Fruit fly (Drosophila melanogaster) whole organism, larva: Measurements from ENCODE around the gene CG33784.

ENCODE experiments used
- noc ChIP-seq: fragments of 200-800 bp; sonication (Bioruptor generic); optimal IDR thresholded peaks from 3 replicates; lab custom pipeline; 2019; ENCODE audit warnings: missing biosample characterization, mild to moderate bottlenecking, missing genetic modification characterization, moderate library complexity

CG33784 gene

dm6 chr3R:10091513-10091912, 23.8 kb downstream of the CG33784 start:
- no peak for TF ChIP-seq noc (tag; lab: Kevin White, UChicago)

DNA sequence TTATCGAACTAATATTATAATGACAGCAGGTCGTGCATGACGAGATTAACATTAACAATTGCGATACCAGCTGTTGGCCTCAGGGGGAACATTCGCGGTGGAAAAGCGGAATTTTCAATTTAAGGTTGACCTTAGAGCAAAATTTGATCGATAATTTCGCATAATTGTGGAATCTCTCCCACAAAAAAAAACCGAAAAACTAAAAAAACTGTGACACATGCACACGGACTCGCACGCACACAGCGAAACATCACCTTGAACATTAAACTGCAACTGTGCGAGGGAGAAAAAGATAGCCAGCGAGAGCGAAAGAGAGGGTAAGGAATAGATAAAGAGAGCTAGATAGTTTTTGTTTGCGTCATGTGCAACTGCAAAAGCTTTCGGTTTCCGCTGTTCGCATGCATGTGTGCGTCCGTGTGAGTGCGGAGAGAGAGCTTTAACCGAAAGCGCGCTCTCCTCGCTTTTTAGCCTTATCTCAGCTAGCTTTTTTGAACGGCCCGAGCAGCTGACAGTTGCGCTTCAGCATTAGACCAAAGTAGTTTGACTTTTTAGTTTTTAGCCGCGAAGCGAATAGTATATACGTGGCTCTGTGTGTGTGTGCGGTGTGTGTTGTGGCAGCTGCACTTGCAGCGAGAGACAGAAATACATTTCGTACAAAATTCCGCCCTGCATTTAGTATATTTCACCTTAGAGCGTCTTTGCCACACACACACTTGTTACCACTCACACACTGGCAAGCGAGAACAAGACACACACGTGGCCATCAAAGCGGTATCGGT, 25.7 kb downstream of the CG33784 start:
- peak; percentile 24 for TF ChIP-seq noc (tag; lab: Kevin White, UChicago)

DNA sequence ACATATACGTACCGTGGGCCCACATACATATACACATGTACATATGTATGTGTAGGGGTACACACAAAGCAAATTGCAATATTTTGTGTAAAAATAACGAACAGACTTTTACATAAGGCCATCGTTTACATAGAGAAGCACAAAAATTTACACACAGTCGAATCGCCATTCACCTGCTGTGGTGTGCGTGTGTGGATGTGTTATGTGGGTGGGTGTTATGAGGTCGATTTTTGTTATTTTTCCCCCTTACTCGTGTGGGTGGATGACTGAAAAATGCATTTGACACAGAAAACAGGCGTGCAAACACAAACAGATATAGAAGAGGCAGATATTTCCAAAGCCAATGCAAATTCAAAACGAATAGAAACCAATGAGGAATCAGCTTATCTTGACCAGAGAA, 27.3 kb downstream of the CG33784 start:
- TF ChIP-seq noc (tag; lab: Kevin White, UChicago), result no peak

DNA sequence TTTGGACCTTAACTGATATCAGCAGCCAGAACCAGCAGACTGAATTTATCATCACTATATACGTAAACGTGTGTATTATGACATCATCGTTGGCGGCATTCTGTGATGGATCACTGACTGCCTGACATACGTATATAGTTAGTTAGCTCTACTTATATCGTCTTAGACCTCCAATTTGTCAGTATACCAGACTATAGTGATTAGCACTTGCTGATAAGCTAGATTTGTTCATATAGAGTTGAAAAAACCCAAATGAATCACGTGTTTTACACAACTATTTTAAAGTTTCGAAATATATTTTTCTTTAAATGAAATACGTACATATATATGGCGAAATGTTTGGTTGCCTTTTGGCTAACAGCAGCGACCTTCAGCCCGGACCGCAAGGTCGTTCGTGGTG, 28.1 kb downstream of the CG33784 start:
- no peak for TF ChIP-seq noc (tag; lab: Kevin White, UChicago)

dm6 chr3R:10097531-10098295, 30.0 kb downstream of the CG33784 start:
- TF ChIP-seq noc (tag; lab: Kevin White, UChicago), result peak; percentile 73

dm6 chr3R:10098296-10098675, 30.6 kb downstream of the CG33784 start:
- TF ChIP-seq noc (tag; lab: Kevin White, UChicago), result no peak

DNA sequence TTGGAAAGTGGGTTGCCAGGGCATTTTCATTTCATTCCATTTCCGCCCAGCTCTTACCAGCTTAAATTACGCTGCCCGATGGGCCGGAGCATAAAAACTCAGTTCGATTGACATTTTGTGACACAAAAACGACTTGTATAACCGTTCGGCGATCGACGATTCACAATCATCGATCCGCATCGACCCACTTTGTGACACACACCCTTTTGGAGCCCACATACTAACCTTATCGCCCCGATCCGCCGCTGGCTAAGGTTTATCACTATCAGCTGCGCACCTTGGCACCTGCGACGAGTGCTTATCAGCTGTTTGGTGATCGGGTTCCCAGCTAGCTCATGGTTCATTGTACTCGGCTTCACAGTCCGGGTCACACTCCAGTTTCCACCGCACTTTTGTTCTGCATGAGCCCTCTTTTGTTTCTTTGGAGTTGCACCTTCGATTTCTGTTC, 31.7 kb downstream of the CG33784 start:
- TF ChIP-seq noc (tag; lab: Kevin White, UChicago), result peak; percentile 54

DNA sequence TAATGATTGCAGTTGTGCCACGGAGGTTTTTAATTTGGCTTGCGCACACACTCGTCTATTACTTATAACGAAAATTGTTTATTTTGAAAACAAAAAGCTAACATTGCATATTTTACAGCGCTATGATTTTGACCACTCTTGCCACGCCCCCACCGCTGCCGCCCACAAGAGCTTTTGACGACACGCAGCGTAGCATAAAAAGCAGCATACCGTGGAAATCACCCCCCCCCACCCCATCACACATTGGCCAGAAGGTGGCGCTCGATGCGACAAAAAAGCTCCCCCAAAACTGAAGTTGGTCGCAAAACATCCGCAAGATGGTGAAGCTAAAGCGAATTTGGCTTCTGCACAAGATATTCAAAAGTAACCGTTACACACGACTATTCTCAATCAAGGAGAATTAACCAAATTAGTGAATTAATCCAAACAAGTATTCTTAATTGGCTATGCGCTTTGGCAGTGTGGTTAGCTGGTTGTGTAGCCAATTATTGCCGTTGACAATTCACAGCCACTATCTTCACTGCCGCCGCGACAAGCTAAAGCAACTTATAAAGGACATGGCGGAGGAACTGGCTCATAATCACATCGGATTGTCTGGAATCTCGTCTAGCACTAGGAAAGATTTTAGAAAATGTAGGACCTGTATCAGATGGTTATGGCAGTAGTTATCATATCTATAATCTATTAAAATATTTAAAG, 32.9 kb downstream of the CG33784 start:
- no peak for TF ChIP-seq noc (tag; lab: Kevin White, UChicago)

- no peak for TF ChIP-seq noc (tag; lab: Kevin White, UChicago)
These were observed 39.1 kb downstream of the CG33784 start for dm6 chr3R:10106796-10107195.

DNA sequence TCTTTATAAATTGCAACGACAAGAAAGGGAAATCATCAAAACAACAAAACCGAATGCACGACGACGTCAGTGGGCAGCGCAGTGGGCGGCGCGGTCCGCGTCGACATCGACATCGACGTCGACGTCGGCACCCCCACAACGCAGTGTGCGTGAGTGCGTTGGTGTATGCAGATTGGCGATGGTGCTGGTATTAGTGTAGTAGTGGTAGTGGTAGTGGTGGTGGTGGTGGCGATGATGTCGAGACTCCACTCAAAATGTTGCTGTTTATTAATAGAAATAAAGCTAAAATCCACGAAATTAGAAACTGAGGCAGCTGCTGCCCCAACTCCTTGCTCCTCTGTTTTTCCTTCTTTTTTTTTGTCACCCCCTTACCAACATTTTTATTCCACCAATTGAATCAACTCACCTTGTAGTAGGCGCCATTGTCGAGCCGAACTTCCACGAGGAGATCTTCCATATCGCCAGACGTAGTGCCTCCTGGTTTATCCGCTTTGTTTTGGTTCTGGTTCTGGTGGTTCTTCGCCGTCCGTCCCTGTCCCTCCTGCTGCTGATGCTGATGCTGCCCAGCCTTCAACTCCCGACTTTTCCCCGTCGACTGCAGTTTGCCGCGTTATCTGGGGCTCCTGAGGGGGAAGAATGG, 40.7 kb downstream of the CG33784 start:
- TF ChIP-seq noc (tag; lab: Kevin White, UChicago), result no peak

DNA sequence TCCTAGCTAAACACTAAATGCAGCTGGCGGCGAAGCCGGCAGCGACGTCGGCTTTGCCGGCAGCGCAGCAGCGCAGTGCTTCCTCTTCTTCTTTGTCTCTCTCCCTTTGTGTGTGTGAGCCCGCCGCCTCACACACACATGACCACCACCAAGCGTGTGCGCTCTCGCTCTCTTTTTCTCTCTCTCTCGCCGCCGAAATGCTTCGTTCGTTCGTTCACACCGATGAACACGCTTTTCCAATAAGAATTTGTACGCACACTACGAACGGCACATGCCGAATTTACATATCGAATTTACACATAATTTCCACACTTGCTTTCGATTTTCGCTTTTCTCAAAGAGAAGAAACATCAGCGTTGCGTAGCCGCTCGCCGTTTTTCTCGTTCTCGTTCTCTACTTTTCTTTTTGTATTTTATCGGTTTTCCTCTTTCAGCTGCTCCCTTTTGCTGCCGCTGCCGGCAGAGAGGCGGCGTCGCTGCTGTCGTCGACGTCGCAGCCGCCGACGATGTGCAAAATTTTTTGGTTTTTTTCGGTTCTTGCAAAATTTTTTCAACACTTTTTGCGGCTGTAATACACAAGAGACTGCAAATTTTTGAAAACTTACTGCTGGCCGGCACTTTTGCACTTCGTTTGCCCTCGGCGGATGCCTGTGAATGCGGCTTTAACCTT, 41.6 kb downstream of the CG33784 start:
- TF ChIP-seq noc (tag; lab: Kevin White, UChicago), result no peak

dm6 chr3R:10109938-10110337, 42.2 kb downstream of the CG33784 start, which contains the start of gene Fmr1:
Gene Fmr1, minus strand, starts transcription at chr3R:10110121.
- TF ChIP-seq noc (tag; lab: Kevin White, UChicago), result no peak

dm6 chr3R:10111150-10111814, 43.6 kb downstream of the CG33784 start:
- TF ChIP-seq noc (tag; lab: Kevin White, UChicago), result no peak

- no peak for TF ChIP-seq noc (tag; lab: Kevin White, UChicago)
These were observed 44.1 kb downstream of the CG33784 start for dm6 chr3R:10111815-10112185.
